Worm (Caenorhabditis elegans): ENCODE results near the gene let-858.

DNA sequence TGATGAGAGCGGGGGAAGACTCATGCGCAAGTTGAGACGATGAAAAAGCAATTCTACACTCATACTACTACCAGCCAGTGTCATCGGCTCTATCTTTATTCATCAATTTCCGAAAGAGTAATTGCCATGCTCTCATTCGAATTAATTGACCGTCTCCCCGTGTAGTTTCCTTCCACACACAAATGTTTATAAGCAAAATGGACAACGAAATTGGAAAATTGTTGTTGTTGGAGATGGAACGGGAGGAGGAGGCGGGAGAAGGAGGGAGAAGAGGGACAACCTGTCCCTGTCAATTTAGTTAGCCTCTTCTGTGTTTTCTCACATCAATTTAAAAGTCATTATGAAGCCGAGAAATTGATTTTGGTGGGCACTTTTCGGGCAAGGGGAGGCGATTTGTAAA, 50.4 kb downstream of the let-858 start:
- TF ChIP-seq lir-3 (tag; optimal IDR thresholded peaks at IDR 0.05) = no peak
- no peak for TF ChIP-seq lin-1 (GFP tag; IDR thresholded peaks at IDR 0.05)
- no peak for TF ChIP-seq zip-11 (GFP tag; IDR thresholded peaks at IDR 0.05)
- no peak for TF ChIP-seq unc-130 (GFP tag; optimal IDR thresholded peaks at IDR 0.05)
- no peak for TF ChIP-seq nhr-25 (tag; optimal IDR thresholded peaks at IDR 0.05; ENCODE audit: borderline replicate concordance, insufficient read depth)
- no peak for TF ChIP-seq nhr-237 (tag; optimal IDR thresholded peaks at IDR 0.05)
- TF ChIP-seq mep-1 (tag; optimal IDR thresholded peaks at IDR 0.05) = no peak
- no peak for TF ChIP-seq T26A8.4 (GFP tag; IDR thresholded peaks at IDR 0.05)
- no peak for TF ChIP-seq hlh-11 (tag; optimal IDR thresholded peaks at IDR 0.05)
